Worm (Caenorhabditis elegans): ENCODE results near the gene C04G6.13.

C04G6.13 gene

ce11 chrII:5061794-5062368 is 32.2 kb upstream of the C04G6.13 start, which contains the start of gene smc-5:
TSS of gene smc-5 (plus strand) at chrII:5062125.
- TF ChIP-seq nhr-77 (tag; optimal IDR thresholded peaks at IDR 0.05) (no peak), snpc-4 (tag; optimal IDR thresholded peaks at IDR 0.05) (peak; percentile 86), fkh-10 (GFP tag; optimal IDR thresholded peaks at IDR 0.05) (peak; percentile 13), nfya-1 (tag; optimal IDR thresholded peaks at IDR 0.05; ENCODE audit: insufficient read depth) (peak; percentile 81), skn-1 (tag; optimal IDR thresholded peaks at IDR 0.05) (peak; percentile 57), unc-39 (tag; optimal IDR thresholded peaks at IDR 0.05) (no peak), lin-15B (tag; optimal IDR thresholded peaks at IDR 0.05) (peak; percentile 90), egl-5 (tag; optimal IDR thresholded peaks at IDR 0.05) (peak; percentile 74), R02D3.7 (tag; optimal IDR thresholded peaks at IDR 0.05) (peak; percentile 23), eor-1 (tag; optimal IDR thresholded peaks at IDR 0.05) (no peak), lin-39 (tag; optimal IDR thresholded peaks at IDR 0.05) (peak; percentile 16), nhr-23 (tag; optimal IDR thresholded peaks at IDR 0.05) (peak; percentile 80), jun-1 (tag; optimal IDR thresholded peaks at IDR 0.05) (peak; percentile 2), pqm-1 (tag; optimal IDR thresholded peaks at IDR 0.05) (peak; percentile 36), nhr-43 (tag; optimal IDR thresholded peaks at IDR 0.05; ENCODE audit: poor library complexity, severe bottlenecking) (peak; percentile 51)

ce11 chrII:5066967-5067366 is 27.1 kb upstream of the C04G6.13 start:
- TF ChIP-seq ceh-9 (tag; optimal IDR thresholded peaks at IDR 0.05) (no peak), lin-15B (tag; optimal IDR thresholded peaks at IDR 0.05) (no peak), mdl-1 (tag; optimal IDR thresholded peaks at IDR 0.05) (no peak), fkh-2 (tag; optimal IDR thresholded peaks at IDR 0.05) (no peak), unc-62 (GFP tag; optimal IDR thresholded peaks at IDR 0.05) (no peak), nhr-67 (tag; optimal IDR thresholded peaks at IDR 0.05) (no peak), ztf-4 (tag; optimal IDR thresholded peaks at IDR 0.05) (no peak), eor-1 (tag; optimal IDR thresholded peaks at IDR 0.05) (no peak), lsy-12 (tag; optimal IDR thresholded peaks at IDR 0.05) (no peak), ztf-11 (tag; optimal IDR thresholded peaks at IDR 0.05) (no peak), nhr-28 (tag; optimal IDR thresholded peaks at IDR 0.05) (no peak), zag-1 (tag; optimal IDR thresholded peaks at IDR 0.05) (no peak), fkh-10 (GFP tag; optimal IDR thresholded peaks at IDR 0.05) (no peak), nhr-237 (tag; optimal IDR thresholded peaks at IDR 0.05) (no peak), skn-1 (tag; optimal IDR thresholded peaks at IDR 0.05) (no peak), egl-27 (tag; optimal IDR thresholded peaks at IDR 0.05) (no peak), snpc-4 (tag; optimal IDR thresholded peaks at IDR 0.05) (no peak), nhr-11 (tag; optimal IDR thresholded peaks at IDR 0.05) (no peak)

- TF ChIP-seq nhr-28 (tag; optimal IDR thresholded peaks at IDR 0.05) (no peak), ceh-16 (tag; optimal IDR thresholded peaks at IDR 0.05) (no peak), tbx-2 (tag; optimal IDR thresholded peaks at IDR 0.05) (no peak), pha-4 (tag; optimal IDR thresholded peaks at IDR 0.05) (no peak), fkh-2 (tag; optimal IDR thresholded peaks at IDR 0.05) (no peak), daf-12 (tag; optimal IDR thresholded peaks at IDR 0.05) (no peak), jun-1 (tag; optimal IDR thresholded peaks at IDR 0.05) (no peak), pqm-1 (tag; optimal IDR thresholded peaks at IDR 0.05) (no peak), elt-2 (tag; optimal IDR thresholded peaks at IDR 0.05) (no peak), mdl-1 (tag; optimal IDR thresholded peaks at IDR 0.05) (no peak), lin-39 (tag; optimal IDR thresholded peaks at IDR 0.05) (no peak), nhr-23 (tag; optimal IDR thresholded peaks at IDR 0.05) (no peak), snpc-4 (tag; optimal IDR thresholded peaks at IDR 0.05) (no peak), elt-1 (tag; optimal IDR thresholded peaks at IDR 0.05) (no peak), ztf-11 (tag; optimal IDR thresholded peaks at IDR 0.05) (no peak)
Measured at ce11 chrII:5067927-5068326, 26.1 kb upstream of the C04G6.13 start, which contains the start of gene C27A2.8. TSS of gene C27A2.8 (minus strand) at chrII:5068043.

- TF ChIP-seq mml-1 (tag; optimal IDR thresholded peaks at IDR 0.05): no peak
- no peak for TF ChIP-seq R02D3.7 (tag; optimal IDR thresholded peaks at IDR 0.05)
- no peak for TF ChIP-seq nhr-23 (tag; optimal IDR thresholded peaks at IDR 0.05)
- TF ChIP-seq lin-39 (tag; optimal IDR thresholded peaks at IDR 0.05): no peak
- no peak for TF ChIP-seq elt-3 (tag; optimal IDR thresholded peaks at IDR 0.05)
- TF ChIP-seq hmg-11 (tag; optimal IDR thresholded peaks at IDR 0.05): no peak
- no peak for TF ChIP-seq nhr-28 (tag; optimal IDR thresholded peaks at IDR 0.05)
- TF ChIP-seq nhr-76 (tag; optimal IDR thresholded peaks at IDR 0.05): no peak
- no peak for TF ChIP-seq eor-1 (tag; optimal IDR thresholded peaks at IDR 0.05)
Measured at ce11 chrII:5069525-5069924, 24.5 kb upstream of the C04G6.13 start, which contains the start of gene idpb-2. TSS of gene idpb-2 (minus strand) at chrII:5069625.

All from whole organism, L3 larva.